Worm (Caenorhabditis elegans) whole organism, early embryonic: Measurements from ENCODE around the gene gpa-7.

ENCODE experiments used
- B0310.2 ChIP-seq: sonication (generic microtip); optimal IDR thresholded peaks from 2 replicates; lab custom pipeline; 2016; ENCODE audit warnings: mild to moderate bottlenecking, missing genetic modification characterization, missing compliant biosample characterization
- F13C5.2 ChIP-seq: sonication (generic microtip); optimal IDR thresholded peaks from 2 replicates; lab custom pipeline; 2017; ENCODE audit warnings: mild to moderate bottlenecking, missing genetic modification characterization, inconsistent platforms, missing compliant biosample characterization
- aly-1 ChIP-seq: sonication (generic microtip); optimal IDR thresholded peaks from 2 replicates; lab custom pipeline; 2016; ENCODE audit warnings: missing genetic modification characterization, missing compliant biosample characterization
- ama-1 ChIP-seq: fragments of 150-350 bp; optimal IDR thresholded peaks from 2 replicates; lab custom pipeline; 2014
- ceh-13 ChIP-seq: fragments of 200-800 bp; sonication (Bioruptor generic); optimal IDR thresholded peaks from 2 replicates; lab custom pipeline; 2018; ENCODE audit warnings: mild to moderate bottlenecking, missing genetic modification characterization, missing compliant biosample characterization
- ceh-36 ChIP-seq: sonication (generic microtip); optimal IDR thresholded peaks from 2 replicates; lab custom pipeline; 2016; ENCODE audit warnings: missing genetic modification characterization, inconsistent platforms, missing compliant biosample characterization
- ets-7 ChIP-seq: sonication (generic microtip); optimal IDR thresholded peaks from 2 replicates; lab custom pipeline; 2016; ENCODE audit warnings: missing genotype, missing genetic modification characterization, missing compliant biosample characterization
- flt-1 ChIP-seq: fragments of 200-800 bp; sonication (Bioruptor generic); IDR thresholded peaks from 2 replicates; pipeline ENCODE4 v1.3.6; 2022; ENCODE audit warnings: missing genetic modification characterization, missing compliant biosample characterization
- hmbx-1 ChIP-seq: sonication (generic microtip); optimal IDR thresholded peaks from 2 replicates; lab custom pipeline; 2016; ENCODE audit warnings: mild to moderate bottlenecking, missing genetic modification characterization, missing compliant biosample characterization
- hmg-4 ChIP-seq: fragments of 200-800 bp; sonication (Bioruptor generic); optimal IDR thresholded peaks from 2 replicates; lab custom pipeline; 2018; ENCODE audit warnings: mild to moderate bottlenecking, missing genetic modification characterization, missing compliant biosample characterization
- hnd-1 ChIP-seq: sonication (generic microtip); optimal IDR thresholded peaks from 2 replicates; lab custom pipeline; 2016; ENCODE audit warnings: missing genetic modification characterization, missing compliant biosample characterization
- pes-1 ChIP-seq: fragments of 200-800 bp; sonication (Bioruptor generic); IDR thresholded peaks from 2 replicates; pipeline ENCODE4 v1.3.6; 2022; ENCODE audit warnings: missing genetic modification reagents, missing genetic modification characterization, missing compliant biosample characterization
- scrt-1 ChIP-seq: fragments of 200-800 bp; sonication (Bioruptor generic); IDR thresholded peaks from 2 replicates; pipeline ENCODE4 v1.3.6; 2022; ENCODE audit warnings: missing genetic modification characterization, missing compliant biosample characterization
- sea-1 ChIP-seq: fragments of 200-800 bp; sonication (Bioruptor generic); conservative IDR thresholded peaks from 2 replicates; pipeline ENCODE4 v1.3.6; 2022; ENCODE audit warnings: missing genetic modification characterization, missing compliant biosample characterization
- tbx-11 ChIP-seq: fragments of 200-800 bp; sonication (Bioruptor generic); IDR thresholded peaks from 2 replicates; pipeline ENCODE4 v1.3.6; 2022; ENCODE audit warnings: missing genetic modification characterization, missing compliant biosample characterization
- tbx-37 ChIP-seq: fragments of 200-800 bp; sonication (Bioruptor generic); conservative IDR thresholded peaks from 2 replicates; pipeline ENCODE4 v1.3.6; 2022; ENCODE audit warnings: missing genetic modification reagents, missing genetic modification characterization, missing compliant biosample characterization
- tra-4 ChIP-seq: sonication (generic microtip); optimal IDR thresholded peaks from 2 replicates; lab custom pipeline; 2017; ENCODE audit warnings: missing genetic modification characterization, missing compliant biosample characterization

The gpa-7 gene

ce11 chrIV:10437114-10437513 is 33.3 kb downstream of the gpa-7 start:
- TF ChIP-seq tbx-11 (GFP tag; lab: Robert Waterston, UW) (no peak), tbx-37 (GFP tag; lab: Robert Waterston, UW) (no peak), F13C5.2 (no peak), sea-1 (no peak), pes-1 (GFP tag; lab: Robert Waterston, UW) (no peak), hmg-4 (GFP tag; lab: Kevin White, UChicago) (no peak), scrt-1 (GFP tag; lab: Robert Waterston, UW) (no peak), ama-1 (no peak), flt-1 (no peak), ets-7 (no peak)

- TF ChIP-seq scrt-1 (GFP tag; lab: Robert Waterston, UW) (no peak), tra-4 (tag; lab: Kevin White, UChicago) (no peak), tbx-37 (GFP tag; lab: Robert Waterston, UW) (no peak), ceh-13 (GFP tag; lab: Kevin White, UChicago) (no peak), hnd-1 (tag; lab: Kevin White, UChicago) (no peak), aly-1 (no peak), hmg-4 (GFP tag; lab: Kevin White, UChicago) (no peak), ama-1 (no peak), tbx-11 (GFP tag; lab: Robert Waterston, UW) (no peak), flt-1 (no peak)
These were observed 35.1 kb downstream of the gpa-7 start, which contains the start of gene F13B12.3 for ce11 chrIV:10438901-10439300. TSS of gene F13B12.3 (plus strand) at chrIV:10439123.

- TF ChIP-seq hmbx-1 (tag; lab: Kevin White, UChicago) (no peak), B0310.2 (no peak), pes-1 (GFP tag; lab: Robert Waterston, UW) (no peak), scrt-1 (GFP tag; lab: Robert Waterston, UW) (no peak), ets-7 (no peak), flt-1 (no peak), F13C5.2 (no peak), sea-1 (no peak), hnd-1 (tag; lab: Kevin White, UChicago) (no peak), ceh-36 (tag; lab: Kevin White, UChicago) (no peak), tbx-37 (GFP tag; lab: Robert Waterston, UW) (no peak), hmg-4 (GFP tag; lab: Kevin White, UChicago) (no peak), ama-1 (no peak), ceh-13 (GFP tag; lab: Kevin White, UChicago) (no peak)
These were observed 39.1 kb downstream of the gpa-7 start for ce11 chrIV:10442904-10443303.

- no peak for TF ChIP-seq F13C5.2
- no peak for TF ChIP-seq hmbx-1 (tag; lab: Kevin White, UChicago)
- TF ChIP-seq sea-1, result no peak
- TF ChIP-seq flt-1, result no peak
These were observed 39.7 kb downstream of the gpa-7 start, which contains the start of gene F13B12.7 for ce11 chrIV:10443510-10443909. TSS of gene F13B12.7 (plus strand) at chrIV:10443810.

ce11 chrIV:10449799-10450198 is 46.0 kb downstream of the gpa-7 start, which contains the start of gene F13B12.4:
TSS of gene F13B12.4 (minus strand) at chrIV:10449899.
- no peak for TF ChIP-seq hnd-1 (tag; lab: Kevin White, UChicago)
- TF ChIP-seq ceh-13 (GFP tag; lab: Kevin White, UChicago), result no peak
- no peak for TF ChIP-seq tbx-11 (GFP tag; lab: Robert Waterston, UW)
- TF ChIP-seq ama-1, result no peak
- no peak for TF ChIP-seq F13C5.2
- TF ChIP-seq sea-1, result no peak
- TF ChIP-seq ceh-36 (tag; lab: Kevin White, UChicago), result no peak
- no peak for TF ChIP-seq tra-4 (tag; lab: Kevin White, UChicago)
- no peak for TF ChIP-seq hmbx-1 (tag; lab: Kevin White, UChicago)
- no peak for TF ChIP-seq tbx-37 (GFP tag; lab: Robert Waterston, UW)
- TF ChIP-seq scrt-1 (GFP tag; lab: Robert Waterston, UW), result no peak
- TF ChIP-seq aly-1, result no peak
- TF ChIP-seq ets-7, result no peak

- TF ChIP-seq aly-1 (no peak), tbx-11 (GFP tag; lab: Robert Waterston, UW) (no peak)
These were observed 49.2 kb downstream of the gpa-7 start, which contains the start of gene F01D4.8 for ce11 chrIV:10453001-10453400. TSS of gene F01D4.8 (minus strand) at chrIV:10453101.

ce11 chrIV:10457137-10457536 is 53.3 kb downstream of the gpa-7 start, which contains the start of gene srb-17:
TSS of gene srb-17 (minus strand) at chrIV:10457237.
- TF ChIP-seq hmbx-1 (tag; lab: Kevin White, UChicago), result no peak
